Fruit fly (Drosophila melanogaster) whole organism, embryonic: ENCODE results near the gene Rpt6R.
A peak's percentile ranks its signal among the peaks of the same experiment; 100 is the strongest.

Experiments
- CG10431 ChIP-seq: fragments of 200-800 bp; sonication (Bioruptor generic); optimal IDR thresholded peaks from 3 replicates; lab custom pipeline; 2018; ENCODE audit warnings: missing biosample characterization, mild to moderate bottlenecking, missing genetic modification characterization
- CG11085 ChIP-seq: fragments of 200-800 bp; sonication (Bioruptor generic); IDR thresholded peaks from 2 replicates; pipeline ENCODE4 v1.3.6; 2022; ENCODE audit warnings: missing biosample characterization, missing genetic modification characterization
- CG11093 ChIP-seq: fragments of 200-800 bp; sonication (Bioruptor generic); IDR thresholded peaks from 3 replicates; pipeline ENCODE4 v1.3.6; 2022; ENCODE audit warnings: missing biosample characterization, missing genetic modification characterization
- CG15601 ChIP-seq: fragments of 200-800 bp; sonication (Bioruptor generic); optimal IDR thresholded peaks from 3 replicates; lab custom pipeline; 2019; ENCODE audit warnings: missing biosample characterization, mild to moderate bottlenecking, missing genetic modification characterization, moderate library complexity
- CG18262 ChIP-seq: fragments of 200-800 bp; optimal IDR thresholded peaks from 3 replicates; lab custom pipeline; 2019; ENCODE audit warnings: missing biosample characterization, mild to moderate bottlenecking, missing genetic modification characterization, moderate library complexity
- CG2129 ChIP-seq: fragments of 200-800 bp; sonication (Bioruptor generic); IDR thresholded peaks from 2 replicates; pipeline ENCODE4 v1.3.6; 2022; ENCODE audit warnings: missing biosample characterization, missing genetic modification characterization; ENCODE audit not compliant: partially characterized antibody
- CG3407 ChIP-seq: fragments of 200-800 bp; sonication (Bioruptor generic); optimal IDR thresholded peaks from 2 replicates; lab custom pipeline; 2018; ENCODE audit warnings: missing biosample characterization, mild to moderate bottlenecking, missing genetic modification characterization
- CG4328 ChIP-seq: fragments of 200-800 bp; sonication (Bioruptor generic); optimal IDR thresholded peaks from 3 replicates; lab custom pipeline; 2017; ENCODE audit warnings: missing biosample characterization, missing genetic modification reagents, missing genetic modification characterization
- CG5953 ChIP-seq: fragments of 200-800 bp; sonication (Bioruptor generic); IDR thresholded peaks from 2 replicates; pipeline ENCODE4 v1.3.6; 2022; ENCODE audit warnings: missing biosample characterization, missing genetic modification characterization
- CG7556 ChIP-seq: fragments of 200-800 bp; sonication (Bioruptor generic); optimal IDR thresholded peaks from 2 replicates; lab custom pipeline; 2017; ENCODE audit warnings: missing biosample characterization, mild to moderate bottlenecking, missing genetic modification characterization
- D ChIP-seq, 2 experiments: fragments of 200-800 bp in 1 of 2; fragments of >200 bp in 1 of 2; sonication (Bioruptor generic) in 1 of 2; optimal IDR thresholded peaks; 2 replicates in 1 of 2; 3 replicates in 1 of 2; lab custom pipeline; 2017; ENCODE audit warnings: mild to moderate bottlenecking in 1 of 2, missing biosample characterization in 1 of 2, missing genetic modification characterization in 1 of 2, missing genetic modification reagents in 1 of 2
- D19B ChIP-seq: fragments of 200-800 bp; sonication (Bioruptor generic); optimal IDR thresholded peaks from 2 replicates; lab custom pipeline; 2017; ENCODE audit warnings: missing biosample characterization, mild to moderate bottlenecking, missing genetic modification characterization
- Dad ChIP-seq: fragments of 200-800 bp; sonication (Bioruptor generic); optimal IDR thresholded peaks from 3 replicates; lab custom pipeline; 2016; ENCODE audit warnings: missing biosample characterization, missing genetic modification characterization
- Dek ChIP-seq: fragments of 200-800 bp; sonication (Bioruptor generic); optimal IDR thresholded peaks from 3 replicates; lab custom pipeline; 2019; ENCODE audit warnings: missing biosample characterization, mild to moderate bottlenecking, missing genetic modification characterization, moderate library complexity
- Dip3 ChIP-seq: fragments of 200-800 bp; sonication (Bioruptor generic); optimal IDR thresholded peaks from 3 replicates; lab custom pipeline; 2016; ENCODE audit warnings: missing biosample characterization, missing genetic modification characterization
- Doc3 ChIP-seq: fragments of 200-800 bp; sonication (Bioruptor generic); IDR thresholded peaks from 3 replicates; pipeline ENCODE4 v1.3.6; 2022; ENCODE audit warnings: missing biosample characterization, missing genetic modification characterization; ENCODE audit not compliant: partially characterized antibody
- H15 ChIP-seq: fragments of 200-800 bp; sonication (Bioruptor generic); IDR thresholded peaks from 3 replicates; pipeline ENCODE4 v1.3.6; 2022; ENCODE audit warnings: missing biosample characterization, missing genetic modification characterization
- Hr3 ChIP-seq: fragments of 200-800 bp; sonication (Bioruptor generic); optimal IDR thresholded peaks from 3 replicates; lab custom pipeline; 2016; ENCODE audit warnings: missing biosample characterization, missing genetic modification characterization
- MESR4 ChIP-seq: fragments of 200-800 bp; sonication (Bioruptor generic); optimal IDR thresholded peaks from 2 replicates; lab custom pipeline; 2018; ENCODE audit warnings: missing biosample characterization, mild to moderate bottlenecking, missing genetic modification characterization, moderate library complexity
- Max ChIP-seq: fragments of 200-800 bp; sonication (Bioruptor generic); optimal IDR thresholded peaks from 2 replicates; lab custom pipeline; 2016; ENCODE audit warnings: missing biosample characterization, mild to moderate bottlenecking, missing genetic modification characterization
- Mrtf ChIP-seq: fragments of 200-800 bp; sonication (Bioruptor generic); IDR thresholded peaks from 3 replicates; pipeline ENCODE4 v1.3.6; 2022; ENCODE audit warnings: missing biosample characterization, missing genetic modification characterization
- Myb ChIP-seq: fragments of 200-800 bp; sonication (Bioruptor generic); optimal IDR thresholded peaks from 2 replicates; lab custom pipeline; 2016; ENCODE audit warnings: missing biosample characterization, missing genetic modification characterization
- Neu2 ChIP-seq: fragments of 200-800 bp; sonication (Bioruptor generic); optimal IDR thresholded peaks from 3 replicates; lab custom pipeline; 2016; ENCODE audit warnings: missing biosample characterization, missing genetic modification characterization, borderline replicate concordance
- Nf-YC ChIP-seq: fragments of 200-800 bp; optimal IDR thresholded peaks from 3 replicates; lab custom pipeline; 2019; ENCODE audit warnings: missing biosample characterization, mild to moderate bottlenecking, missing genetic modification characterization, moderate library complexity
- Ptx1 ChIP-seq: fragments of 200-800 bp; sonication (Bioruptor generic); IDR thresholded peaks from 2 replicates; pipeline ENCODE4 v1.3.6; 2022; ENCODE audit warnings: missing biosample characterization, missing genetic modification characterization
- Stat92E ChIP-seq, 3 experiments: fragments of >200 bp in 2 of 3; fragments of 200-800 bp in 1 of 3; sonication (Bioruptor generic) in 1 of 3; optimal IDR thresholded peaks; 2 replicates each; lab custom pipeline; 2017 to 2019; ENCODE audit warnings: missing biosample characterization in 3 of 3, missing genetic modification characterization in 3 of 3, mild to moderate bottlenecking in 1 of 3, moderate library complexity in 1 of 3
- TFAM ChIP-seq: fragments of 200-800 bp; sonication (Bioruptor generic); optimal IDR thresholded peaks from 2 replicates; lab custom pipeline; 2017; ENCODE audit warnings: missing biosample characterization, missing genetic modification characterization, inconsistent platforms
- Trl ChIP-seq, 3 experiments: fragments of >200 bp in 2 of 3; fragments of 200-800 bp in 1 of 3; sonication (Bioruptor generic) in 1 of 3; optimal IDR thresholded peaks; 2 replicates in 1 of 3; 3 replicates in 2 of 3; lab custom pipeline; 2016 to 2017; ENCODE audit warnings: missing biosample characterization in 1 of 3, missing genetic modification characterization in 1 of 3
- Usf ChIP-seq: fragments of 200-800 bp; sonication (Bioruptor generic); optimal IDR thresholded peaks from 2 replicates; lab custom pipeline; 2017; ENCODE audit warnings: missing genotype, missing biosample characterization, missing genetic modification characterization
- ara ChIP-seq: fragments of 200-800 bp; sonication (Bioruptor generic); IDR thresholded peaks from 2 replicates; pipeline ENCODE4 v1.3.6; 2022; ENCODE audit warnings: missing biosample characterization, missing genetic modification characterization
- ash1 ChIP-seq: fragments of 200-800 bp; sonication (Bioruptor generic); optimal IDR thresholded peaks from 2 replicates; lab custom pipeline; 2018; ENCODE audit warnings: missing biosample characterization, mild to moderate bottlenecking, missing genetic modification characterization
- ato ChIP-seq: fragments of 200-800 bp; sonication (Bioruptor generic); IDR thresholded peaks from 2 replicates; pipeline ENCODE4 v1.3.6; 2022; ENCODE audit warnings: missing biosample characterization, missing genetic modification characterization; ENCODE audit not compliant: partially characterized antibody
- bsh ChIP-seq, 2 experiments: fragments of 200-800 bp; sonication (Bioruptor generic); optimal IDR thresholded peaks; 2 replicates each; lab custom pipeline; 2017 to 2018; ENCODE audit warnings: mild to moderate bottlenecking in 2 of 2, missing biosample characterization in 2 of 2, missing genetic modification characterization in 2 of 2, moderate library complexity in 1 of 2
- cg ChIP-seq: fragments of 200-800 bp; sonication (Bioruptor generic); optimal IDR thresholded peaks from 3 replicates; lab custom pipeline; 2019; ENCODE audit warnings: missing biosample characterization, mild to moderate bottlenecking, missing genetic modification characterization, moderate library complexity
- dm ChIP-seq: fragments of 200-800 bp; sonication (Bioruptor generic); optimal IDR thresholded peaks from 3 replicates; lab custom pipeline; 2016; ENCODE audit warnings: missing biosample characterization, missing genetic modification characterization
- en ChIP-seq: fragments of 200-800 bp; sonication (Bioruptor generic); optimal IDR thresholded peaks from 2 replicates; lab custom pipeline; 2016; ENCODE audit warnings: missing biosample characterization, missing genetic modification characterization
- fru ChIP-seq: fragments of >200 bp; optimal IDR thresholded peaks from 2 replicates; lab custom pipeline; 2017
- gsb ChIP-seq: fragments of 200-800 bp; sonication (Bioruptor generic); IDR thresholded peaks from 2 replicates; pipeline ENCODE4 v1.3.6; 2022; ENCODE audit warnings: missing biosample characterization, missing genetic modification characterization
- ken ChIP-seq: fragments of 200-800 bp; sonication (Bioruptor generic); IDR thresholded peaks from 3 replicates; pipeline ENCODE4 v1.3.6; 2022; ENCODE audit warnings: missing biosample characterization, missing genetic modification characterization
- lilli ChIP-seq: fragments of 200-800 bp; sonication (Bioruptor generic); optimal IDR thresholded peaks from 3 replicates; lab custom pipeline; 2016; ENCODE audit warnings: missing biosample characterization, missing genetic modification characterization
- oc ChIP-seq: fragments of 200-800 bp; sonication (Bioruptor generic); optimal IDR thresholded peaks from 2 replicates; lab custom pipeline; 2018; ENCODE audit warnings: missing biosample characterization, mild to moderate bottlenecking, missing genetic modification characterization, moderate library complexity
- prd ChIP-seq, 3 experiments: fragments of >200 bp in 2 of 3; fragments of 200-800 bp in 1 of 3; sonication (Bioruptor generic) in 1 of 3; optimal IDR thresholded peaks in 2 of 3; IDR thresholded peaks in 1 of 3; 2 replicates in 2 of 3; 3 replicates in 1 of 3; pipeline versions ENCODE4 v1.3.6 to Lab custom; 2017 to 2022; ENCODE audit warnings: missing biosample characterization in 1 of 3, missing genetic modification characterization in 1 of 3
- pros ChIP-seq: fragments of 200-800 bp; sonication (Bioruptor generic); optimal IDR thresholded peaks from 3 replicates; lab custom pipeline; 2019; ENCODE audit warnings: missing biosample characterization, mild to moderate bottlenecking, missing genetic modification characterization, moderate library complexity
- salm ChIP-seq: fragments of 200-800 bp; sonication (Bioruptor generic); optimal IDR thresholded peaks from 2 replicates; lab custom pipeline; 2018; ENCODE audit warnings: missing biosample characterization, mild to moderate bottlenecking, missing genetic modification characterization
- sens-2 ChIP-seq: fragments of 200-800 bp; sonication (Bioruptor generic); IDR thresholded peaks from 2 replicates; pipeline ENCODE4 v1.3.6; 2022; ENCODE audit warnings: missing biosample characterization, missing genetic modification characterization
- stwl ChIP-seq: fragments of 200-800 bp; sonication (Bioruptor generic); optimal IDR thresholded peaks from 3 replicates; lab custom pipeline; 2018; ENCODE audit warnings: missing biosample characterization, mild to moderate bottlenecking, missing genetic modification characterization, moderate library complexity
- vnd ChIP-seq: fragments of 200-800 bp; sonication (Bioruptor generic); IDR thresholded peaks from 3 replicates; pipeline ENCODE4 v1.3.6; 2022; ENCODE audit warnings: missing biosample characterization, missing genetic modification characterization; ENCODE audit not compliant: partially characterized antibody
- wek ChIP-seq: fragments of 200-800 bp; sonication (Bioruptor generic); optimal IDR thresholded peaks from 3 replicates; lab custom pipeline; 2018; ENCODE audit warnings: missing biosample characterization, mild to moderate bottlenecking, missing genetic modification characterization, moderate library complexity

The Rpt6R gene

dm6 chr3R:30570554-30571141 lies 12.8 kb downstream of the Rpt6R start (continued):
- peak; percentile 54 for TF ChIP-seq wek (GFP tag; lab: Kevin White, UChicago)
- TF ChIP-seq prd (optimal IDR thresholded peaks at IDR 0.05; lab: Kevin White, UChicago), result no peak
- TF ChIP-seq prd (GFP tag; IDR thresholded peaks at IDR 0.05; lab: Robert Waterston, UW), result peak; percentile 82; the same call in 2 of the 3 replicates
- peak; percentile 25 for TF ChIP-seq stwl (tag; lab: Kevin White, UChicago)
- TF ChIP-seq Trl (optimal IDR thresholded peaks at IDR 0.05; lab: Kevin White, UChicago), result no peak
- TF ChIP-seq Trl (GFP tag; optimal IDR thresholded peaks at IDR 0.05; lab: Kevin White, UChicago), result peak; percentile 68
- no peak for TF ChIP-seq D (optimal IDR thresholded peaks at IDR 0.05; lab: Kevin White, UChicago)
- peak; percentile 75 for TF ChIP-seq D (GFP tag; optimal IDR thresholded peaks at IDR 0.05; lab: Kevin White, UChicago)
- peak; percentile 86 for TF ChIP-seq ara
- no peak for TF ChIP-seq dm (GFP tag; lab: Kevin White, UChicago)
- peak; percentile 69 for TF ChIP-seq CG3407
- peak; percentile 47; the same call in 2 of the 3 replicates for TF ChIP-seq H15 (GFP tag; lab: Robert Waterston, UW)
- peak; percentile 67 for TF ChIP-seq gsb (GFP tag; lab: Robert Waterston, UW)
- no peak for TF ChIP-seq CG4328 (GFP tag; lab: Kevin White, UChicago)
- peak; percentile 86 for TF ChIP-seq CG18262
- TF ChIP-seq ato (GFP tag; lab: Robert Waterston, UW), result no peak
- no peak for TF ChIP-seq CG11085
- TF ChIP-seq D19B (GFP tag; lab: Kevin White, UChicago), result no peak
- peak; percentile 87 for TF ChIP-seq Ptx1 (GFP tag; lab: Robert Waterston, UW)
- peak; percentile 82 for TF ChIP-seq CG7556 (GFP tag; lab: Kevin White, UChicago)
- peak; percentile 82 for TF ChIP-seq CG15601 (tag; lab: Kevin White, UChicago)
- peak; percentile 72; the same call in 2 of the 3 replicates for TF ChIP-seq CG11093 (GFP tag; lab: Robert Waterston, UW)
- TF ChIP-seq Neu2, result no peak
- no peak for TF ChIP-seq CG2129
- TF ChIP-seq Dad (GFP tag; lab: Kevin White, UChicago), result peak; percentile 55
- TF ChIP-seq Stat92E (GFP tag; optimal IDR thresholded peaks at IDR 0.05; lab: Kevin White, UChicago), result no peak
- no peak for TF ChIP-seq Dip3
- peak; percentile 32 for TF ChIP-seq TFAM (GFP tag; lab: Kevin White, UChicago)
- TF ChIP-seq CG5953 (GFP tag; lab: Robert Waterston, UW), result peak; percentile 88
- TF ChIP-seq ken (GFP tag; lab: Robert Waterston, UW), result peak; percentile 62; the same call in 1 of the 3 replicates
- peak; percentile 76 for TF ChIP-seq pros (GFP tag; lab: Kevin White, UChicago)
- peak; percentile 61 for TF ChIP-seq lilli
- no peak for TF ChIP-seq vnd
- TF ChIP-seq cg (GFP tag; lab: Kevin White, UChicago), result no peak
- TF ChIP-seq Doc3, result no peak
- TF ChIP-seq oc, result peak; percentile 89
- TF ChIP-seq Hr3 (GFP tag; lab: Kevin White, UChicago), result peak; percentile 63
- no peak for TF ChIP-seq fru (lab: Kevin White, UChicago)
- no peak for TF ChIP-seq Myb (GFP tag; lab: Kevin White, UChicago)
- TF ChIP-seq Dek (tag; lab: Kevin White, UChicago), result no peak
- TF ChIP-seq bsh (GFP tag; optimal IDR thresholded peaks at IDR 0.05; lab: Kevin White, UChicago), result peak; percentile 69 to 93
- peak; percentile 66 for TF ChIP-seq en (GFP tag; lab: Kevin White, UChicago)
- no peak for TF ChIP-seq Nf-YC
- TF ChIP-seq Mrtf (GFP tag; lab: Robert Waterston, UW), result peak; percentile 74
- no peak for TF ChIP-seq ash1 (GFP tag; lab: Kevin White, UChicago)
- TF ChIP-seq Usf (GFP tag; lab: Kevin White, UChicago), result no peak
- peak; percentile 41 for TF ChIP-seq Max (GFP tag; lab: Kevin White, UChicago)
- TF ChIP-seq CG10431, result peak; percentile 35
- TF ChIP-seq sens-2 (GFP tag; lab: Robert Waterston, UW), result peak; percentile 64
- TF ChIP-seq salm (tag; lab: Kevin White, UChicago), result peak; percentile 79
- TF ChIP-seq MESR4 (GFP tag; lab: Kevin White, UChicago), result no peak
